Fruit fly (Drosophila melanogaster) whole organism, embryonic: ENCODE data around the gene CG43321.

Experiments
- Antp ChIP-seq: fragments of 200-800 bp; sonication (Bioruptor generic); optimal IDR thresholded peaks from 3 replicates; lab custom pipeline; 2016; ENCODE audit warnings: missing biosample characterization, missing genetic modification characterization
- CG1024 ChIP-seq: fragments of 200-800 bp; sonication (Bioruptor generic); IDR thresholded peaks from 2 replicates; pipeline ENCODE4 v1.3.6; 2022; ENCODE audit warnings: missing biosample characterization, missing genetic modification characterization
- CG10321 ChIP-seq: fragments of 200-800 bp; sonication (Bioruptor generic); IDR thresholded peaks from 2 replicates; pipeline ENCODE4 v1.3.6; 2022; ENCODE audit warnings: missing biosample characterization, missing genetic modification characterization
- CG11093 ChIP-seq: fragments of 200-800 bp; sonication (Bioruptor generic); IDR thresholded peaks from 3 replicates; pipeline ENCODE4 v1.3.6; 2022; ENCODE audit warnings: missing biosample characterization, missing genetic modification characterization
- CG11247 ChIP-seq: fragments of 200-800 bp; sonication (Bioruptor generic); IDR thresholded peaks from 2 replicates; pipeline ENCODE4 v1.3.6; 2022; ENCODE audit warnings: missing biosample characterization, missing genetic modification characterization
- CG12071 ChIP-seq: fragments of 200-800 bp; sonication (Bioruptor generic); optimal IDR thresholded peaks from 3 replicates; lab custom pipeline; 2018; ENCODE audit warnings: missing biosample characterization, mild to moderate bottlenecking, missing genetic modification characterization
- CG12155 ChIP-seq: fragments of 200-800 bp; sonication (Bioruptor generic); optimal IDR thresholded peaks from 3 replicates; lab custom pipeline; 2016; ENCODE audit warnings: missing biosample characterization, missing genetic modification characterization
- CG12391 ChIP-seq: fragments of 200-800 bp; sonication (Bioruptor generic); optimal IDR thresholded peaks from 3 replicates; lab custom pipeline; 2018; ENCODE audit warnings: missing biosample characterization, mild to moderate bottlenecking, missing genetic modification characterization, moderate library complexity
- CG12744 ChIP-seq: fragments of 200-800 bp; sonication (Bioruptor generic); optimal IDR thresholded peaks from 2 replicates; lab custom pipeline; 2016; ENCODE audit warnings: missing biosample characterization, missing genetic modification characterization
- CG13123 ChIP-seq: fragments of 200-800 bp; sonication (Bioruptor generic); optimal IDR thresholded peaks from 2 replicates; lab custom pipeline; 2016; ENCODE audit warnings: missing biosample characterization, missing genetic modification characterization
- CG17359 ChIP-seq: fragments of 200-800 bp; sonication (Bioruptor generic); optimal IDR thresholded peaks from 3 replicates; lab custom pipeline; 2018; ENCODE audit warnings: missing biosample characterization, mild to moderate bottlenecking, missing genetic modification characterization, moderate library complexity
- CG18599 ChIP-seq: fragments of 200-800 bp; sonication (Bioruptor generic); optimal IDR thresholded peaks from 3 replicates; lab custom pipeline; 2017; ENCODE audit warnings: missing biosample characterization, missing genetic modification characterization, mild to moderate bottlenecking, moderate library complexity, missing genetic modification reagents
- CG2889 ChIP-seq: fragments of 200-800 bp; sonication (Bioruptor generic); IDR thresholded peaks from 3 replicates; pipeline ENCODE4 v1.3.6; 2022; ENCODE audit warnings: missing biosample characterization, missing genetic modification characterization
- CG30403 ChIP-seq: fragments of 200-800 bp; sonication (Bioruptor generic); optimal IDR thresholded peaks from 3 replicates; lab custom pipeline; 2016; ENCODE audit warnings: missing biosample characterization, missing genetic modification characterization
- CG3995 ChIP-seq: fragments of 200-800 bp; sonication (Bioruptor generic); optimal IDR thresholded peaks from 3 replicates; lab custom pipeline; 2016; ENCODE audit warnings: missing biosample characterization, missing genetic modification characterization
- CG42726 ChIP-seq: fragments of 200-800 bp; sonication (Bioruptor generic); IDR thresholded peaks from 2 replicates; pipeline ENCODE4 v1.3.6; 2022; ENCODE audit warnings: missing biosample characterization, missing genetic modification characterization; ENCODE audit not compliant: partially characterized antibody
- CG4707 ChIP-seq: fragments of 200-800 bp; sonication (Bioruptor generic); optimal IDR thresholded peaks from 2 replicates; lab custom pipeline; 2018; ENCODE audit warnings: missing biosample characterization, mild to moderate bottlenecking, missing genetic modification characterization, moderate library complexity
- CG4820 ChIP-seq: fragments of 200-800 bp; sonication (Bioruptor generic); optimal IDR thresholded peaks from 3 replicates; lab custom pipeline; 2016; ENCODE audit warnings: missing biosample characterization, missing genetic modification characterization
- CG6254 ChIP-seq: fragments of 200-800 bp; sonication (Bioruptor generic); optimal IDR thresholded peaks from 3 replicates; lab custom pipeline; 2017; ENCODE audit warnings: mild to moderate bottlenecking, missing biosample characterization, missing genetic modification reagents, missing genetic modification characterization
- CG6683 ChIP-seq: fragments of 200-800 bp; sonication (Bioruptor generic); optimal IDR thresholded peaks from 2 replicates; lab custom pipeline; 2017; ENCODE audit warnings: missing biosample characterization, mild to moderate bottlenecking, missing genetic modification characterization, missing genetic modification reagents
- CG6813 ChIP-seq: fragments of 200-800 bp; sonication (Bioruptor generic); optimal IDR thresholded peaks from 2 replicates; lab custom pipeline; 2017; ENCODE audit warnings: missing biosample characterization, missing genetic modification characterization, mild to moderate bottlenecking, moderate library complexity, missing genetic modification reagents
- CG7745 ChIP-seq: fragments of 200-800 bp; sonication (Bioruptor generic); optimal IDR thresholded peaks from 2 replicates; lab custom pipeline; 2018; ENCODE audit warnings: missing biosample characterization, mild to moderate bottlenecking, missing genetic modification characterization, moderate library complexity
- CG8290 ChIP-seq, 3 experiments: fragments of 200-800 bp; sonication (Bioruptor generic); optimal IDR thresholded peaks; 2 replicates each; lab custom pipeline; 2016 to 2019; ENCODE audit warnings: missing biosample characterization in 3 of 3, missing genetic modification characterization in 3 of 3, mild to moderate bottlenecking in 2 of 3, moderate library complexity in 1 of 3
- CG9797 ChIP-seq: fragments of 200-800 bp; sonication (Bioruptor generic); optimal IDR thresholded peaks from 3 replicates; lab custom pipeline; 2018; ENCODE audit warnings: missing biosample characterization, mild to moderate bottlenecking, missing genetic modification characterization
- CG9817 ChIP-seq: fragments of 200-800 bp; sonication (Bioruptor generic); optimal IDR thresholded peaks from 2 replicates; lab custom pipeline; 2018; ENCODE audit warnings: missing biosample characterization, mild to moderate bottlenecking, missing genetic modification characterization, moderate library complexity
- CoRest ChIP-seq: fragments of 200-800 bp; sonication (Bioruptor generic); optimal IDR thresholded peaks from 3 replicates; lab custom pipeline; 2018; ENCODE audit warnings: missing biosample characterization, mild to moderate bottlenecking, missing genetic modification characterization, moderate library complexity
- Deaf1 ChIP-seq: fragments of 200-800 bp; optimal IDR thresholded peaks from 3 replicates; lab custom pipeline; 2019; ENCODE audit warnings: missing biosample characterization, mild to moderate bottlenecking, missing genetic modification characterization, moderate library complexity
- Dip3 ChIP-seq: fragments of 200-800 bp; sonication (Bioruptor generic); optimal IDR thresholded peaks from 3 replicates; lab custom pipeline; 2016; ENCODE audit warnings: missing biosample characterization, missing genetic modification characterization
- Doc3 ChIP-seq: fragments of 200-800 bp; sonication (Bioruptor generic); IDR thresholded peaks from 3 replicates; pipeline ENCODE4 v1.3.6; 2022; ENCODE audit warnings: missing biosample characterization, missing genetic modification characterization; ENCODE audit not compliant: partially characterized antibody
- Hey ChIP-seq: fragments of 200-800 bp; sonication (Bioruptor generic); optimal IDR thresholded peaks from 3 replicates; lab custom pipeline; 2018; ENCODE audit warnings: missing biosample characterization, mild to moderate bottlenecking, missing genetic modification characterization
- Hr3 ChIP-seq: fragments of 200-800 bp; sonication (Bioruptor generic); optimal IDR thresholded peaks from 3 replicates; lab custom pipeline; 2016; ENCODE audit warnings: missing biosample characterization, missing genetic modification characterization
- Hr39 ChIP-seq: fragments of >200 bp; optimal IDR thresholded peaks from 2 replicates; lab custom pipeline; 2017
- MBD-R2 ChIP-seq: fragments of 200-800 bp; sonication (Bioruptor generic); IDR thresholded peaks from 2 replicates; pipeline ENCODE4 v1.3.6; 2022; ENCODE audit warnings: missing biosample characterization, missing genetic modification characterization
- MTF-1 ChIP-seq: fragments of 200-800 bp; sonication (Bioruptor generic); optimal IDR thresholded peaks from 2 replicates; lab custom pipeline; 2018; ENCODE audit warnings: missing biosample characterization, mild to moderate bottlenecking, missing genetic modification characterization, borderline replicate concordance
- Med ChIP-seq: fragments of 200-800 bp; sonication (Bioruptor generic); peaks from one replicate; lab custom pipeline; 2016; ENCODE audit warnings: missing biosample characterization, missing genetic modification characterization, mild to moderate bottlenecking, inconsistent platforms, moderate library complexity
- Scr ChIP-seq: fragments of 200-800 bp; sonication (Bioruptor generic); IDR thresholded peaks from 2 replicates; pipeline ENCODE4 v1.3.6; 2022; ENCODE audit warnings: missing biosample characterization, missing genetic modification characterization; ENCODE audit not compliant: partially characterized antibody
- Sox102F ChIP-seq: fragments of 200-800 bp; sonication (Bioruptor generic); optimal IDR thresholded peaks from 2 replicates; lab custom pipeline; 2018; ENCODE audit warnings: missing biosample characterization, mild to moderate bottlenecking, missing genetic modification characterization, moderate library complexity
- dm ChIP-seq: fragments of 200-800 bp; sonication (Bioruptor generic); optimal IDR thresholded peaks from 3 replicates; lab custom pipeline; 2016; ENCODE audit warnings: missing biosample characterization, missing genetic modification characterization
- grn ChIP-seq: fragments of 200-800 bp; sonication (Bioruptor generic); optimal IDR thresholded peaks from 3 replicates; lab custom pipeline; 2017; ENCODE audit warnings: missing biosample characterization, missing genetic modification characterization
- gsb ChIP-seq: fragments of 200-800 bp; sonication (Bioruptor generic); IDR thresholded peaks from 2 replicates; pipeline ENCODE4 v1.3.6; 2022; ENCODE audit warnings: missing biosample characterization, missing genetic modification characterization
- hbn ChIP-seq: fragments of 200-800 bp; sonication (Bioruptor generic); IDR thresholded peaks from 2 replicates; pipeline ENCODE4 v1.3.6; 2022; ENCODE audit warnings: missing biosample characterization, missing genetic modification characterization; ENCODE audit not compliant: partially characterized antibody
- hth ChIP-seq: fragments of >200 bp; optimal IDR thresholded peaks from 2 replicates; lab custom pipeline; 2017; ENCODE audit warnings: inconsistent platforms
- ind ChIP-seq: fragments of 200-800 bp; sonication (Bioruptor generic); optimal IDR thresholded peaks from 3 replicates; lab custom pipeline; 2016; ENCODE audit warnings: missing biosample characterization, missing genetic modification characterization
- mam ChIP-seq: fragments of 200-800 bp; sonication (Bioruptor generic); optimal IDR thresholded peaks from 3 replicates; lab custom pipeline; 2016; ENCODE audit warnings: missing biosample characterization, missing genetic modification characterization
- pho ChIP-seq: fragments of 200-800 bp; sonication (Bioruptor generic); optimal IDR thresholded peaks from 2 replicates; lab custom pipeline; 2016; ENCODE audit warnings: missing biosample characterization, missing genetic modification characterization
- pnt ChIP-seq: fragments of 200-800 bp; sonication (Bioruptor generic); optimal IDR thresholded peaks from 3 replicates; lab custom pipeline; 2016; ENCODE audit warnings: missing biosample characterization, missing genetic modification characterization
- salm ChIP-seq: fragments of 200-800 bp; sonication (Bioruptor generic); optimal IDR thresholded peaks from 2 replicates; lab custom pipeline; 2018; ENCODE audit warnings: missing biosample characterization, mild to moderate bottlenecking, missing genetic modification characterization
- sima ChIP-seq: fragments of 200-800 bp; sonication (Bioruptor generic); optimal IDR thresholded peaks from 2 replicates; lab custom pipeline; 2016; ENCODE audit warnings: missing biosample characterization, missing genetic modification characterization
- so ChIP-seq: fragments of 200-800 bp; sonication (Bioruptor generic); IDR thresholded peaks from 3 replicates; pipeline ENCODE4 v1.3.6; 2022; ENCODE audit warnings: missing biosample characterization, missing genetic modification characterization
- sr ChIP-seq: fragments of 200-800 bp; sonication (Bioruptor generic); IDR thresholded peaks from 3 replicates; pipeline ENCODE4 v1.3.6; 2022; ENCODE audit warnings: missing biosample characterization, missing genetic modification characterization
- tna ChIP-seq: fragments of 200-800 bp; sonication (Bioruptor generic); IDR thresholded peaks from 2 replicates; pipeline ENCODE4 v1.3.6; 2022; ENCODE audit warnings: missing biosample characterization, missing genetic modification characterization; ENCODE audit not compliant: partially characterized antibody

The CG43321 gene

DNA sequence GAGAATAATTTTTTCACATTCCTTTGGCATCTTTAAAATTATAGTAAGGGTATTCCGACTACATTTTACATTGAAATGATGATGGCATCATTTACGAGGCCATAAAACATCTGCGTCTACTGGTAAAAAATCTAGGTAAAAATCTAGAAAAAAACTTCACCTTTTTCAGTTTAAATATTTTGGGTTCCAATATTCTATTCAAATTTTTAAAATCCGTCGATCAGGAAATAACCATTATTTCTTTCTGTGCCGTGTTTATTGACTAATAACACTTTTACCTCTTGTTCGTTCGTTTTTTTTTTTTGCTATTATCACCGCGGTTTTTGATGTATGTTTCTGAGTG is 27.3 kb downstream of the CG43321 start (continued):
- no peak for TF ChIP-seq Sox102F
- peak; percentile 64 for TF ChIP-seq ind (GFP tag; lab: Kevin White, UChicago)
- TF ChIP-seq MTF-1, result no peak
- TF ChIP-seq CG11093 (GFP tag; lab: Robert Waterston, UW), result no peak
- no peak for TF ChIP-seq CG13123 (GFP tag; lab: Kevin White, UChicago)
- peak; percentile 21 for TF ChIP-seq CG12744
- no peak for TF ChIP-seq CG4707
- TF ChIP-seq CG6683, result no peak
- TF ChIP-seq CG4820 (GFP tag; lab: Kevin White, UChicago), result peak; percentile 45
- TF ChIP-seq CG8290 (GFP tag; optimal IDR thresholded peaks at IDR 0.05; lab: Kevin White, UChicago), result no peak
- TF ChIP-seq CG8290 (tag; optimal IDR thresholded peaks at IDR 0.05; lab: Kevin White, UChicago), result no peak
- peak; percentile 62 for TF ChIP-seq CG11247 (GFP tag; lab: Robert Waterston, UW)
- TF ChIP-seq dm (GFP tag; lab: Kevin White, UChicago), result peak; percentile 15
- no peak for TF ChIP-seq hth
- TF ChIP-seq sr (GFP tag; lab: Robert Waterston, UW), result no peak
- peak; percentile 53 for TF ChIP-seq pnt
- no peak for TF ChIP-seq CG42726 (GFP tag; lab: Robert Waterston, UW)
- TF ChIP-seq CG2889 (GFP tag; lab: Robert Waterston, UW), result no peak
- no peak for TF ChIP-seq grn (GFP tag; lab: Kevin White, UChicago)
- peak; percentile 55 for TF ChIP-seq pho (GFP tag; lab: Kevin White, UChicago)
- no peak for TF ChIP-seq CG7745 (tag; lab: Kevin White, UChicago)
- TF ChIP-seq sima (GFP tag; lab: Kevin White, UChicago), result no peak
- TF ChIP-seq CG9797 (GFP tag; lab: Kevin White, UChicago), result no peak
- peak; percentile 49 for TF ChIP-seq CoRest
- TF ChIP-seq CG6254 (GFP tag; lab: Kevin White, UChicago), result no peak
- peak; percentile 73 for TF ChIP-seq CG30403 (GFP tag; lab: Kevin White, UChicago)
- peak; percentile 65; the same call in 1 of the 3 replicates for TF ChIP-seq so
- TF ChIP-seq Hey (tag; lab: Kevin White, UChicago), result no peak
- TF ChIP-seq Deaf1, result no peak
- TF ChIP-seq CG17359 (tag; lab: Kevin White, UChicago), result peak; percentile 58
- peak; percentile 54 for TF ChIP-seq Med (GFP tag; lab: Kevin White, UChicago)
- no peak for TF ChIP-seq CG9817
- TF ChIP-seq Hr3 (GFP tag; lab: Kevin White, UChicago), result peak; percentile 59
- TF ChIP-seq CG12155, result peak; percentile 58
- TF ChIP-seq Dip3 (GFP tag; lab: Kevin White, UChicago), result peak; percentile 31
- no peak for TF ChIP-seq Doc3 (GFP tag; lab: Robert Waterston, UW)
- no peak for TF ChIP-seq CG3995 (GFP tag; lab: Kevin White, UChicago)
- peak; percentile 36; the same call in 1 of the 2 replicates for TF ChIP-seq MBD-R2
- peak; percentile 22 for TF ChIP-seq mam (GFP tag; lab: Kevin White, UChicago)
- peak; percentile 52 for TF ChIP-seq CG18599
- no peak for TF ChIP-seq salm (tag; lab: Kevin White, UChicago)
- TF ChIP-seq CG12391 (tag; lab: Kevin White, UChicago), result peak; percentile 71
- TF ChIP-seq CG10321 (GFP tag; lab: Robert Waterston, UW), result no peak
- TF ChIP-seq Scr, result no peak
- TF ChIP-seq tna (GFP tag; lab: Robert Waterston, UW), result no peak
- no peak for TF ChIP-seq gsb (GFP tag; lab: Robert Waterston, UW)
- no peak; the same call in none of the 2 replicates for TF ChIP-seq CG1024
- peak; percentile 35 for TF ChIP-seq CG6813
- TF ChIP-seq Hr39 (lab: Kevin White, UChicago), result no peak
- TF ChIP-seq Antp (GFP tag; lab: Kevin White, UChicago), result peak; percentile 20
- no peak for TF ChIP-seq hbn
- no peak for TF ChIP-seq CG12071 (GFP tag; lab: Kevin White, UChicago)
